Fruit fly (Drosophila melanogaster): ENCODE data around the gene CG14073.
A peak's percentile ranks its signal among the peaks of the same experiment; 100 is the strongest.

Gene CG14073

DNA sequence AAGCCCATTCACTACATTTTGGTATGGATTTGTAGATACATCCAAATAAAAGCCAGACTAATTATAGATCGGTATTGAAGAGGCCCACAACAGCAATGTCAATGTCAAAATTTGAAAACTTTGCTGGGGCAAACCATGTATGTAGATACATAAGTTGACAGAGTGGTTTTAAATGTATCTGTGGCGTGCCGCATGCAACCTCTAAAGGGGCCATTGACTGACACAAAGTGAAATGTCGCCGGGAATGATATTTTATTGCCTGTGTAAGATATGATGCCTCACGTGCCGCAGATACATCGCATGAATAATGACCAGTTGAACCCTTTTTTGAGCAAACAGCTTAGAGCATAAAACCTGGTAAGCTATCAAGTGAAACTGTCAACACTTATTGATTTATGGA lies 12.2 kb upstream of the CG14073 start:
- TF ChIP-seq woc (GFP tag; optimal IDR thresholded peaks at IDR 0.05): no peak
- no peak for TF ChIP-seq Jra (GFP tag; optimal IDR thresholded peaks at IDR 0.05)
- TF ChIP-seq CG32264 (GFP tag; optimal IDR thresholded peaks at IDR 0.05): no peak
- TF ChIP-seq pan (optimal IDR thresholded peaks at IDR 0.05): no peak
- TF ChIP-seq h (GFP tag; optimal IDR thresholded peaks at IDR 0.05): no peak
- no peak for TF ChIP-seq foxo (GFP tag; optimal IDR thresholded peaks at IDR 0.05)
- no peak for TF ChIP-seq CrebA (GFP tag; optimal IDR thresholded peaks at IDR 0.05; ENCODE audit: borderline replicate concordance)
- no peak for TF ChIP-seq Mio (GFP tag; optimal IDR thresholded peaks at IDR 0.05)
- TF ChIP-seq jim (GFP tag; optimal IDR thresholded peaks at IDR 0.05): no peak
- TF ChIP-seq Abd-B (GFP tag; optimal IDR thresholded peaks at IDR 0.05): no peak
- TF ChIP-seq dl (GFP tag; optimal IDR thresholded peaks at IDR 0.05; ENCODE audit: insufficient read depth in 1 of 2, partially characterized antibody in 2 of 2): no peak
- TF ChIP-seq Rel (GFP tag; optimal IDR thresholded peaks at IDR 0.05): no peak
- no peak for TF ChIP-seq Rel (tag; optimal IDR thresholded peaks at IDR 0.05)
- no peak for TF ChIP-seq N (GFP tag; optimal IDR thresholded peaks at IDR 0.05)
- no peak for TF ChIP-seq Vsx2 (GFP tag; optimal IDR thresholded peaks at IDR 0.05; ENCODE audit: partially characterized antibody)
- TF ChIP-seq OdsH (GFP tag; optimal IDR thresholded peaks at IDR 0.05): no peak

dm6 chr3L:18832195-18832594 lies 11.7 kb upstream of the CG14073 start:
- TF ChIP-seq GATAd (GFP tag; optimal IDR thresholded peaks at IDR 0.05) (no peak), Mio (GFP tag; optimal IDR thresholded peaks at IDR 0.05) (no peak), woc (GFP tag; optimal IDR thresholded peaks at IDR 0.05) (no peak), dmrt93B (GFP tag; optimal IDR thresholded peaks at IDR 0.05) (no peak), Abd-B (GFP tag; optimal IDR thresholded peaks at IDR 0.05) (no peak), Hr78 (GFP tag; optimal IDR thresholded peaks at IDR 0.05) (no peak)

dm6 chr3L:18828318-18828717 lies 7.8 kb upstream of the CG14073 start:
- TF ChIP-seq N (GFP tag; optimal IDR thresholded peaks at IDR 0.05) (no peak), HLH106 (tag; optimal IDR thresholded peaks at IDR 0.05) (no peak), Myc (optimal IDR thresholded peaks at IDR 0.05) (peak; percentile 86), Vsx2 (GFP tag; optimal IDR thresholded peaks at IDR 0.05; ENCODE audit: partially characterized antibody) (peak; percentile 28)

dm6 chr3L:18825993-18826392 lies 5.5 kb upstream of the CG14073 start:
- TF ChIP-seq Rel (GFP tag; optimal IDR thresholded peaks at IDR 0.05) (no peak), Rel (tag; optimal IDR thresholded peaks at IDR 0.05) (peak; percentile 27), rgr (GFP tag; optimal IDR thresholded peaks at IDR 0.05) (no peak), brk (GFP tag; optimal IDR thresholded peaks at IDR 0.05) (peak; percentile 9)

dm6 chr3L:18824851-18825250 lies 4.4 kb upstream of the CG14073 start:
- TF ChIP-seq Mio (GFP tag; optimal IDR thresholded peaks at IDR 0.05) (no peak), dl (GFP tag; optimal IDR thresholded peaks at IDR 0.05; ENCODE audit: insufficient read depth in 1 of 2, partially characterized antibody in 2 of 2) (no peak), tai (GFP tag; optimal IDR thresholded peaks at IDR 0.05) (no peak), Hr78 (GFP tag; optimal IDR thresholded peaks at IDR 0.05) (no peak), Myc (optimal IDR thresholded peaks at IDR 0.05) (no peak), Dif (GFP tag; optimal IDR thresholded peaks at IDR 0.05; ENCODE audit: partially characterized antibody) (no peak), dsf (GFP tag; optimal IDR thresholded peaks at IDR 0.05; ENCODE audit: borderline replicate concordance) (no peak), Hr83 (GFP tag; optimal IDR thresholded peaks at IDR 0.05; ENCODE audit: poor library complexity, severe bottlenecking) (no peak), pan (optimal IDR thresholded peaks at IDR 0.05) (no peak), ey (GFP tag; optimal IDR thresholded peaks at IDR 0.05) (no peak), OdsH (GFP tag; optimal IDR thresholded peaks at IDR 0.05) (no peak), fru (GFP tag; optimal IDR thresholded peaks at IDR 0.05) (no peak), dmrt93B (GFP tag; optimal IDR thresholded peaks at IDR 0.05) (no peak), Hnf4 (GFP tag; optimal IDR thresholded peaks at IDR 0.05) (no peak), jim (GFP tag; optimal IDR thresholded peaks at IDR 0.05) (no peak), psq (GFP tag; optimal IDR thresholded peaks at IDR 0.05) (no peak)
